Worm (Caenorhabditis elegans) whole organism, L2 larva: Measurements from ENCODE around the gene acs-10.

Experiments used
- elt-3 ChIP-seq: sonication (generic microtip); optimal IDR thresholded peaks from 2 replicates; lab custom pipeline; 2017; ENCODE audit warnings: missing biosample characterization, missing genetic modification characterization
- gmeb-1 ChIP-seq: fragments of 150-350 bp; optimal IDR thresholded peaks from 2 replicates; lab custom pipeline; 2014; ENCODE audit warnings: missing biosample characterization, missing genetic modification characterization
- lsy-2 ChIP-seq, 2 experiments: fragments of 150-350 bp in 1 of 2; sonication (generic microtip) in 1 of 2; optimal IDR thresholded peaks; 2 replicates each; lab custom pipeline; 2014 to 2017; ENCODE audit warnings: missing biosample characterization in 2 of 2, missing genetic modification characterization in 2 of 2
- mab-5 ChIP-seq: fragments of 150-350 bp; optimal IDR thresholded peaks from 2 replicates; lab custom pipeline; 2014; ENCODE audit warnings: missing biosample characterization, missing genetic modification characterization

DNA sequence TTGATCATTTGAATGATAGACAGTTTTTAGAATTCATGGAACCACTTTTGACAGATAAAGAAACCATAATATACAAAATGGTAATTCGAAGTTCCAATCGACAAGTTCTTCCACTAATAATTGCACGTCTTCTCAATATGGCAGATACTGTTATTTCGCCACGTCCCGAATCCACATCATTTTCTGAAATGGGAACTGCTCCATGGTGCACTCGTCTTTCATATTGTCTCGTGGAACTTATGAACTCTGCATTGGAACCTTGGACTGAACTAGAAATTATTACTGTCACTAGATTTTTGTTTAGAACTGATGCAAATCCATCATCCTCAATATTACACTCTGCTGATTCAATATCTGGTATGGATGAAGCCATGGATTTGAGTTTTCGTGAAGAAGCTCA, 40.8 kb downstream of the acs-10 start:
- TF ChIP-seq mab-5 (tag; lab: Kevin White, UChicago) (no peak), elt-3 (tag; lab: Kevin White, UChicago) (no peak), gmeb-1 (tag; lab: Kevin White, UChicago) (no peak), lsy-2 (tag; optimal IDR thresholded peaks at IDR 0.05; lab: Kevin White, UChicago) (no peak)
